Fruit fly (Drosophila melanogaster) whole organism, embryonic: ENCODE results near the gene MRG15.

Experiments
- Bdp1 ChIP-seq: fragments of 200-800 bp; sonication (Bioruptor generic); optimal IDR thresholded peaks from 3 replicates; lab custom pipeline; 2016; ENCODE audit warnings: missing biosample characterization, missing genetic modification characterization
- C15 ChIP-seq: fragments of 200-800 bp; sonication (Bioruptor generic); IDR thresholded peaks from 3 replicates; pipeline ENCODE4 v1.3.6; 2022; ENCODE audit warnings: missing biosample characterization, missing genetic modification characterization
- CG10274 ChIP-seq: fragments of 200-800 bp; sonication (Bioruptor generic); optimal IDR thresholded peaks from 3 replicates; lab custom pipeline; 2017; ENCODE audit warnings: missing biosample characterization, mild to moderate bottlenecking, missing genetic modification characterization
- CG11723 ChIP-seq: fragments of 200-800 bp; sonication (Bioruptor generic); optimal IDR thresholded peaks from 2 replicates; lab custom pipeline; 2017; ENCODE audit warnings: missing biosample characterization, mild to moderate bottlenecking, missing genetic modification characterization
- CG15011 ChIP-seq: fragments of 200-800 bp; sonication (Bioruptor generic); optimal IDR thresholded peaks from 3 replicates; lab custom pipeline; 2018; ENCODE audit warnings: missing biosample characterization, mild to moderate bottlenecking, missing genetic modification characterization
- CG17361 ChIP-seq: fragments of 200-800 bp; sonication (Bioruptor generic); IDR thresholded peaks from 3 replicates; pipeline ENCODE4 v1.3.6; 2022; ENCODE audit warnings: missing biosample characterization, missing genetic modification characterization
- CG1832 ChIP-seq: fragments of 200-800 bp; sonication (Bioruptor generic); optimal IDR thresholded peaks from 2 replicates; lab custom pipeline; 2017; ENCODE audit warnings: missing biosample characterization, mild to moderate bottlenecking, missing genetic modification characterization, inconsistent platforms
- CG2202 ChIP-seq: fragments of 200-800 bp; sonication (Bioruptor generic); optimal IDR thresholded peaks from 2 replicates; lab custom pipeline; 2018; ENCODE audit warnings: missing biosample characterization, mild to moderate bottlenecking, missing genetic modification characterization
- CG2875 ChIP-seq: fragments of 200-800 bp; sonication (Bioruptor generic); optimal IDR thresholded peaks from 2 replicates; lab custom pipeline; 2017; ENCODE audit warnings: missing biosample characterization, mild to moderate bottlenecking, missing genetic modification characterization, missing genetic modification reagents
- CG34422 ChIP-seq: fragments of 200-800 bp; sonication (Bioruptor generic); IDR thresholded peaks from 3 replicates; pipeline ENCODE4 v1.3.6; 2022; ENCODE audit warnings: missing biosample characterization, missing genetic modification characterization
- CG4730 ChIP-seq: fragments of 200-800 bp; sonication (Bioruptor generic); IDR thresholded peaks from 2 replicates; pipeline ENCODE4 v1.3.6; 2022; ENCODE audit warnings: missing biosample characterization, missing genetic modification characterization
- CG8359 ChIP-seq: fragments of 200-800 bp; sonication (Bioruptor generic); optimal IDR thresholded peaks from 2 replicates; lab custom pipeline; 2017; ENCODE audit warnings: missing biosample characterization, mild to moderate bottlenecking, missing genetic modification characterization, borderline replicate concordance
- Deaf1 ChIP-seq: fragments of 200-800 bp; optimal IDR thresholded peaks from 3 replicates; lab custom pipeline; 2019; ENCODE audit warnings: missing biosample characterization, mild to moderate bottlenecking, missing genetic modification characterization, moderate library complexity
- Dref ChIP-seq: fragments of 200-800 bp; sonication (Bioruptor generic); IDR thresholded peaks from 2 replicates; pipeline ENCODE4 v1.3.6; 2022; ENCODE audit warnings: missing biosample characterization, missing genetic modification characterization
- Ets65A ChIP-seq: fragments of 200-800 bp; sonication (Bioruptor generic); peaks from one replicate; lab custom pipeline; 2016; ENCODE audit warnings: missing biosample characterization, missing genetic modification characterization
- Hr3 ChIP-seq: fragments of 200-800 bp; sonication (Bioruptor generic); optimal IDR thresholded peaks from 3 replicates; lab custom pipeline; 2016; ENCODE audit warnings: missing biosample characterization, missing genetic modification characterization
- Hr78 ChIP-seq, 2 experiments: fragments of 200-800 bp in 1 of 2; fragments of >200 bp in 1 of 2; sonication (Bioruptor generic) in 1 of 2; optimal IDR thresholded peaks; 2 replicates each; lab custom pipeline; 2017 to 2019; ENCODE audit warnings: missing biosample characterization in 2 of 2, missing genetic modification characterization in 2 of 2, mild to moderate bottlenecking in 1 of 2, moderate library complexity in 1 of 2
- Jarid2 ChIP-seq: fragments of 200-800 bp; sonication (Bioruptor generic); optimal IDR thresholded peaks from 3 replicates; lab custom pipeline; 2017; ENCODE audit warnings: mild to moderate bottlenecking, missing biosample characterization, missing genetic modification reagents, missing genetic modification characterization
- Max ChIP-seq: fragments of 200-800 bp; sonication (Bioruptor generic); optimal IDR thresholded peaks from 2 replicates; lab custom pipeline; 2016; ENCODE audit warnings: missing biosample characterization, mild to moderate bottlenecking, missing genetic modification characterization
- Med ChIP-seq: fragments of 200-800 bp; sonication (Bioruptor generic); peaks from one replicate; lab custom pipeline; 2016; ENCODE audit warnings: missing biosample characterization, missing genetic modification characterization, mild to moderate bottlenecking, inconsistent platforms, moderate library complexity
- Mes4 ChIP-seq: fragments of 200-800 bp; sonication (Bioruptor generic); optimal IDR thresholded peaks from 2 replicates; lab custom pipeline; 2016; ENCODE audit warnings: missing biosample characterization, missing genetic modification characterization
- Pdp1 ChIP-seq, 2 experiments: fragments of 200-800 bp; sonication (Bioruptor generic); optimal IDR thresholded peaks; 3 replicates each; lab custom pipeline; 2016; ENCODE audit warnings: missing biosample characterization in 2 of 2, missing genetic modification characterization in 2 of 2, mild to moderate bottlenecking in 1 of 2, moderate library complexity in 1 of 2
- Sry-δ ChIP-seq: fragments of 200-800 bp; sonication (Bioruptor generic); optimal IDR thresholded peaks from 2 replicates; lab custom pipeline; 2016; ENCODE audit warnings: missing biosample characterization, missing genetic modification characterization
- ap ChIP-seq: fragments of 200-800 bp; sonication (Bioruptor generic); IDR thresholded peaks from 2 replicates; pipeline ENCODE4 v1.3.6; 2022; ENCODE audit warnings: missing biosample characterization, missing genetic modification characterization
- cg ChIP-seq: fragments of 200-800 bp; sonication (Bioruptor generic); optimal IDR thresholded peaks from 3 replicates; lab custom pipeline; 2019; ENCODE audit warnings: missing biosample characterization, mild to moderate bottlenecking, missing genetic modification characterization, moderate library complexity
- ci ChIP-seq: fragments of 200-800 bp; sonication (Bioruptor generic); IDR thresholded peaks from 3 replicates; pipeline ENCODE4 v1.3.6; 2022; ENCODE audit warnings: missing biosample characterization, missing genetic modification characterization
- dpn ChIP-seq, 2 experiments: fragments of 200-800 bp; sonication (Bioruptor generic); optimal IDR thresholded peaks; 3 replicates each; lab custom pipeline; 2016; ENCODE audit warnings: missing biosample characterization in 2 of 2, missing genetic modification characterization in 2 of 2
- dysf ChIP-seq: fragments of 200-800 bp; sonication (Bioruptor generic); IDR thresholded peaks from 3 replicates; pipeline ENCODE4 v1.3.6; 2022; ENCODE audit warnings: missing biosample characterization, missing genetic modification characterization
- gce ChIP-seq: fragments of 200-800 bp; sonication (Bioruptor generic); IDR thresholded peaks from 3 replicates; pipeline ENCODE4 v1.3.6; 2022; ENCODE audit warnings: missing biosample characterization, missing genetic modification characterization
- her ChIP-seq: fragments of 200-800 bp; sonication (Bioruptor generic); optimal IDR thresholded peaks from 2 replicates; lab custom pipeline; 2016; ENCODE audit warnings: missing biosample characterization, missing genetic modification characterization
- kah ChIP-seq: fragments of 200-800 bp; sonication (Bioruptor generic); optimal IDR thresholded peaks from 2 replicates; lab custom pipeline; 2018; ENCODE audit warnings: missing biosample characterization, mild to moderate bottlenecking, missing genetic modification characterization
- lmd ChIP-seq: fragments of 200-800 bp; sonication (Bioruptor generic); IDR thresholded peaks from 2 replicates; pipeline ENCODE4 v1.3.6; 2022; ENCODE audit warnings: missing biosample characterization, missing genetic modification characterization
- nau ChIP-seq: fragments of 200-800 bp; sonication (Bioruptor generic); optimal IDR thresholded peaks from 3 replicates; lab custom pipeline; 2017; ENCODE audit warnings: missing biosample characterization, mild to moderate bottlenecking, missing genetic modification characterization, missing genetic modification reagents
- nmo ChIP-seq: fragments of 200-800 bp; sonication (Bioruptor generic); optimal IDR thresholded peaks from 2 replicates; lab custom pipeline; 2018; ENCODE audit warnings: missing biosample characterization, mild to moderate bottlenecking, missing genetic modification characterization, moderate library complexity
- nom ChIP-seq: fragments of 200-800 bp; sonication (Bioruptor generic); optimal IDR thresholded peaks from 2 replicates; lab custom pipeline; 2017; ENCODE audit warnings: missing biosample characterization, missing genetic modification characterization, mild to moderate bottlenecking, moderate library complexity, missing genetic modification reagents
- otp ChIP-seq: fragments of 200-800 bp; sonication (Bioruptor generic); IDR thresholded peaks from 3 replicates; pipeline ENCODE4, ENCODE4 v1.3.6; 2022; ENCODE audit warnings: missing biosample characterization, missing genetic modification characterization
- peb ChIP-seq: fragments of 200-800 bp; sonication (Bioruptor generic); IDR thresholded peaks from 2 replicates; pipeline ENCODE4 v1.3.6; 2022; ENCODE audit warnings: missing biosample characterization, missing genetic modification characterization
- pzg ChIP-seq: fragments of 200-800 bp; sonication (Bioruptor generic); optimal IDR thresholded peaks from 3 replicates; lab custom pipeline; 2018; ENCODE audit warnings: missing biosample characterization, mild to moderate bottlenecking, missing genetic modification characterization, moderate library complexity
- sd ChIP-seq: fragments of 200-800 bp; sonication (Bioruptor generic); optimal IDR thresholded peaks from 3 replicates; lab custom pipeline; 2018; ENCODE audit warnings: missing biosample characterization, mild to moderate bottlenecking, missing genetic modification characterization, moderate library complexity
- sens ChIP-seq: fragments of 200-800 bp; sonication (Bioruptor generic); peaks from one replicate; lab custom pipeline; 2016; ENCODE audit warnings: missing biosample characterization, missing genetic modification characterization
- trh ChIP-seq: fragments of 200-800 bp; sonication (Bioruptor generic); optimal IDR thresholded peaks from 2 replicates; lab custom pipeline; 2016; ENCODE audit warnings: missing biosample characterization, missing genetic modification characterization
- ttk ChIP-seq: fragments of 200-800 bp; sonication (Bioruptor generic); IDR thresholded peaks from 2 replicates; pipeline ENCODE4 v2.1.2; 2022; ENCODE audit warnings: missing biosample characterization, missing genetic modification characterization
- unc-4 ChIP-seq: fragments of 200-800 bp; sonication (Bioruptor generic); IDR thresholded peaks from 2 replicates; pipeline ENCODE4 v1.3.6; 2022; ENCODE audit warnings: missing biosample characterization, missing genetic modification characterization; ENCODE audit not compliant: partially characterized antibody
- vvl ChIP-seq: fragments of 200-800 bp; sonication (Bioruptor generic); IDR thresholded peaks from 2 replicates; pipeline ENCODE4 v1.3.6; 2022; ENCODE audit warnings: missing biosample characterization, missing genetic modification characterization
- wdn ChIP-seq: fragments of 200-800 bp; sonication (Bioruptor generic); IDR thresholded peaks from 2 replicates; pipeline ENCODE4 v1.3.6; 2022; ENCODE audit warnings: missing biosample characterization, missing genetic modification characterization
- zen2 ChIP-seq: fragments of 200-800 bp; sonication (Bioruptor generic); IDR thresholded peaks from 3 replicates; pipeline ENCODE4 v1.3.6; 2022; ENCODE audit warnings: missing biosample characterization, missing genetic modification characterization; ENCODE audit not compliant: partially characterized antibody
- zf30C ChIP-seq: fragments of 200-800 bp; sonication (Bioruptor generic); optimal IDR thresholded peaks from 3 replicates; lab custom pipeline; 2018; ENCODE audit warnings: missing biosample characterization, mild to moderate bottlenecking, missing genetic modification characterization

Gene MRG15

DNA sequence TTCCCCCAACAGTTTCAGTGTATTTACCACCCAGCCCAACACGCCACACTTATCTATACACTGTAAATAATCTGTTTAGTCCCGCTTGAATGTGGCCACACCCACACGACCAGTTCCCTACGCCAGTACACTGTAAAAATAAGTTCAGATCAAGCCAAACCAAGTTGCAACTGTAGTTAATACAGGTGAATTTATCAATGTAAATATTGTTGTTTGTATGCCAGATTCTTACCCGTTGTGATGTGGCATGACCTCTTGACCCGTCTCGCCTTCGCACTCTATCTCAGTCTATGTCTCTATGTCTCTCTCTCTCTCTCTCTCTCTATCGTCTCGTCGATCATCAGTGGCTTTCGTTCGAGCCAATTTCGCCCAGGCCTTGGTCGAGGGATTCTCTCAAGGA, 35.9 kb upstream of the MRG15 start:
- TF ChIP-seq nom (GFP tag; lab: Kevin White, UChicago) (no peak), Med (peak; percentile 22), nmo (GFP tag; lab: Kevin White, UChicago) (no peak), her (GFP tag; lab: Kevin White, UChicago) (no peak), Ets65A (peak; percentile 66), CG2202 (tag; lab: Kevin White, UChicago) (no peak), pzg (GFP tag; lab: Kevin White, UChicago) (no peak), ap (GFP tag; lab: Robert Waterston, UW) (no peak), peb (no peak), CG34422 (GFP tag; lab: Robert Waterston, UW) (no peak), Deaf1 (tag; lab: Kevin White, UChicago) (no peak), Jarid2 (GFP tag; lab: Kevin White, UChicago) (no peak), otp (GFP tag; lab: Robert Waterston, UW) (no peak), lmd (GFP tag; lab: Robert Waterston, UW) (no peak), dysf (GFP tag; lab: Robert Waterston, UW) (no peak), CG10274 (GFP tag; lab: Kevin White, UChicago) (no peak), Sry-δ (GFP tag; lab: Kevin White, UChicago) (no peak), Hr78 (GFP tag; optimal IDR thresholded peaks at IDR 0.05; lab: Kevin White, UChicago) (peak in 1 of 2 experiments; percentile 96), wdn (no peak), Hr3 (GFP tag; lab: Kevin White, UChicago) (no peak), CG11723 (no peak), CG15011 (GFP tag; lab: Kevin White, UChicago) (no peak), zen2 (GFP tag; lab: Robert Waterston, UW) (no peak), CG1832 (GFP tag; lab: Kevin White, UChicago) (peak; percentile 22), Max (GFP tag; lab: Kevin White, UChicago) (no peak), Pdp1 (GFP tag; optimal IDR thresholded peaks at IDR 0.05; lab: Kevin White, UChicago) (no peak), sd (tag; lab: Kevin White, UChicago) (no peak), nau (GFP tag; lab: Kevin White, UChicago) (no peak), Bdp1 (GFP tag; lab: Kevin White, UChicago) (no peak), CG4730 (GFP tag; lab: Robert Waterston, UW) (no peak), zf30C (GFP tag; lab: Kevin White, UChicago) (peak; percentile 28), unc-4 (GFP tag; lab: Robert Waterston, UW) (no peak), Dref (GFP tag; lab: Robert Waterston, UW) (no peak), ci (GFP tag; lab: Robert Waterston, UW) (no peak), C15 (no peak), CG17361 (GFP tag; lab: Robert Waterston, UW) (no peak), ttk (GFP tag; lab: Robert Waterston, UW) (no peak), CG2875 (no peak)
- TF ChIP-seq, all 482 proteins: peak for 5

DNA sequence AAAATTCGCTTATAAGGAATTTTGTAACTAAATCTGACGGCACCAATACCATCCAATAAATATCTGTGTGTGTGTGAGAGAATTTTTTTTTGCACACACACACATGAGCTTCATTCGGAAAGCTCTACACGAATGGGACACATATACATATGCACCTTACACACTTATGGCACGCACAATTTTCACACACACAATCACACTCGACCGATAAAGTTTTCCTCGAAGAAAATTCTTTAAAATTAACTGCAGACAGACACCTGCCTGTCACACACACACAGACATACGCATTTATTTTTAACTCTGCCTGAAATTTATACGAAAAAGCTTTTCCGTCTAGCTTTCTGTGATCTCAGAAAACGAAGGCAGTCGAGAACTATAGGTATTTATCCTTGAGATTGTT, 32.8 kb upstream of the MRG15 start:
- TF ChIP-seq trh (GFP tag; lab: Kevin White, UChicago) (no peak), sens (peak; percentile 23), vvl (GFP tag; lab: Robert Waterston, UW) (0 out of 2 replicates have a peak, but pooled peaks have one; percentile 8), ci (GFP tag; lab: Robert Waterston, UW) (0 out of 3 replicates have a peak, but pooled peaks have one; percentile 6), gce (GFP tag; lab: Robert Waterston, UW) (no peak), kah (peak; percentile 76), dpn (GFP tag; optimal IDR thresholded peaks at IDR 0.05; lab: Kevin White, UChicago) (peak in 1 of 2 experiments; percentile 17), sd (tag; lab: Kevin White, UChicago) (peak; percentile 36), Mes4 (GFP tag; lab: Kevin White, UChicago) (no peak), cg (GFP tag; lab: Kevin White, UChicago) (peak; percentile 63), CG8359 (GFP tag; lab: Kevin White, UChicago) (no peak)
